Worm (Caenorhabditis elegans) whole organism, L4/young adult: ENCODE data around the gene dph-2.

ENCODE experiments used
- W03F9.2 ChIP-seq: fragments of 150-350 bp; optimal IDR thresholded peaks from 2 replicates; lab custom pipeline; 2014; ENCODE audit warnings: missing biosample characterization, missing genetic modification characterization
- dao-5 ChIP-seq: sonication (generic microtip); optimal IDR thresholded peaks from 2 replicates; lab custom pipeline; 2016; ENCODE audit warnings: missing genotype, missing genetic modification characterization, moderate library complexity, missing compliant biosample characterization
- him-1 ChIP-seq: sonication (generic microtip); optimal IDR thresholded peaks from 2 replicates; lab custom pipeline; 2016; ENCODE audit warnings: missing genotype, missing genetic modification reagents, missing genetic modification characterization, missing compliant biosample characterization

Gene dph-2

DNA sequence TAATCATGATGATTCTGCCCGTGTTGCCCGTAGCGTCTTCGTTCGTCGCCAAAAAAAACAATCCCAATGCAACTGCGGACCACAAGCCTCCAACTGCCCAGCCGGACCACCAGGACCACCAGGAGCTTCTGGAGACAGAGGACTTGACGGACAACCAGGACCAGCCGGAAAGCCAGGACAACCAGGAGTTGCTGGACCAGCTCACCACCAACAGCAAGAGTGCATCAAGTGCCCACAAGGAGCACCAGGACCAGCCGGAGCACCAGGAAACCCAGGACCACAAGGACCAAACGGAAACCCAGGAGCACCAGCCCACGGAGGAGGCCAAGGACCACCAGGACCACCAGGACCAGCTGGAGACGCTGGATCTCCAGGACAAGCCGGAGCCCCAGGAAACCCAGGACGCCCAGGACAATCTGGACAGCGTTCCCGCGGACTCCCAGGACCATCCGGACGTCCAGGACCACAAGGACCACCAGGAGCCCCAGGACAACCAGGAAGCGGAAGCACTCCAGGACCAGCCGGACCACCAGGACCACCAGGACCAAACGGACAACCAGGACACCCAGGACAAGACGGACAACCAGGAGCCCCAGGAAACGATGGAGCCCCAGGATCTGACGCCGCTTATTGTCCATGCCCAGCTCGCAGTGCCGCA is 6.5 kb downstream of the dph-2 start:
- TF ChIP-seq W03F9.2 (tag; lab: Kevin White, UChicago) (no peak), dao-5 (peak; percentile 6), him-1 (tag; lab: Kevin White, UChicago) (no peak)

DNA sequence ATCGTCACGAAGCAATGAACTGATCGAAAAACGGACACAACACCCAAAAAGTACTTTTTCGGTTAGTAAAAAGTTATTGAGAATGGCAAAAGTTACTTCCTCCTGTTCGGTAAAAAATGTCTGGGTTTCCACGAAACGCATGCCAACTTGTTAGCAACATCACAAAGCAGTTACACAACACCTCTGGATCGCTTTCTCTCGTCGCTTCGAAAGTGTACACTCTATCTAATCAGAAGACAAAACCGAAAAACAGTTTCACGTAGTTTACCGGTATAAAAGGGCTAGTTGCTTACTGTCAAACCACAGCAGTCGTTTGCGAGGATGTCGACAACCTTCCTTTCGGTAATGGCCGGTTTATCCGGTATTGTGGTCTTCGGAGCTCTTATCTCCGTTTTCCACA is 7.2 kb downstream of the dph-2 start, which contains the start of gene col-80:
col-80 (plus strand) TSS at position 301 of the 400 bp plus-strand sequence.
- no peak for TF ChIP-seq W03F9.2 (tag; lab: Kevin White, UChicago)
- no peak for TF ChIP-seq him-1 (tag; lab: Kevin White, UChicago)
- no peak for TF ChIP-seq dao-5

ce11 chrII:10706038-10706437 is 8.1 kb downstream of the dph-2 start:
- TF ChIP-seq dao-5 = no peak
- no peak for TF ChIP-seq him-1 (tag; lab: Kevin White, UChicago)
- no peak for TF ChIP-seq W03F9.2 (tag; lab: Kevin White, UChicago)

- TF ChIP-seq W03F9.2 (tag; lab: Kevin White, UChicago) (no peak), him-1 (tag; lab: Kevin White, UChicago) (no peak), dao-5 (no peak)
Observed at ce11 chrII:10705347-10705996, 8.6 kb downstream of the dph-2 start.

DNA sequence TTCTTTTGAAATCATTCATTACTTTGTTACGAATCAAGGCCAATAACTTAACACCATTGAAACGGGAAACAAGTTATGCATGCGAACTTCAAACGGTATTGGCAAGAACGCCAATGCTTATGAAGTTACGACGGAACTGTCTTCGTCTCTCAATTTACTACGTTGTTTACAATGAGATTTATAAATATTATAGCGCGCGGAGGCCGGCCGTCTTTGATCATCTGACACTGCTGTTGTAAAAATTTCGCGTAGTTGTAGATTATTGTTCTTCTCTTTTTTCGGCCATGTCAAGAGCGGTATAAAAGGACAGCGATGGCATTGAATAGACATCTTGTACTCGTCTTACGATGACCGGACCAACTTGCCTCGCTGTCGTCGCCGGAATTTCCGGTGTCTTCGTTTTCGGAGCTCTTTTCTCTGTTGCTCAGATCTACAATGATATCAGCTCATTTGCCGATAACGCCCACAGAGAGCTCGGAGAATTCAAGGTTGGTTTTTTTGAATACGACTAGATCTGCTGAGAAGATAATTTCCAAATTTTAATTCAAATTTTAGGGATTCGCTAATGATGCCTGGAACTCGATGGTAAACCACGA is 9.4 kb downstream of the dph-2 start, which contains the start of gene col-39:
col-39 (plus strand) TSS at position 342 of the 596 bp plus-strand sequence.
- TF ChIP-seq W03F9.2 (tag; lab: Kevin White, UChicago) = no peak
- TF ChIP-seq dao-5 = no peak
- TF ChIP-seq him-1 (tag; lab: Kevin White, UChicago) = no peak

DNA sequence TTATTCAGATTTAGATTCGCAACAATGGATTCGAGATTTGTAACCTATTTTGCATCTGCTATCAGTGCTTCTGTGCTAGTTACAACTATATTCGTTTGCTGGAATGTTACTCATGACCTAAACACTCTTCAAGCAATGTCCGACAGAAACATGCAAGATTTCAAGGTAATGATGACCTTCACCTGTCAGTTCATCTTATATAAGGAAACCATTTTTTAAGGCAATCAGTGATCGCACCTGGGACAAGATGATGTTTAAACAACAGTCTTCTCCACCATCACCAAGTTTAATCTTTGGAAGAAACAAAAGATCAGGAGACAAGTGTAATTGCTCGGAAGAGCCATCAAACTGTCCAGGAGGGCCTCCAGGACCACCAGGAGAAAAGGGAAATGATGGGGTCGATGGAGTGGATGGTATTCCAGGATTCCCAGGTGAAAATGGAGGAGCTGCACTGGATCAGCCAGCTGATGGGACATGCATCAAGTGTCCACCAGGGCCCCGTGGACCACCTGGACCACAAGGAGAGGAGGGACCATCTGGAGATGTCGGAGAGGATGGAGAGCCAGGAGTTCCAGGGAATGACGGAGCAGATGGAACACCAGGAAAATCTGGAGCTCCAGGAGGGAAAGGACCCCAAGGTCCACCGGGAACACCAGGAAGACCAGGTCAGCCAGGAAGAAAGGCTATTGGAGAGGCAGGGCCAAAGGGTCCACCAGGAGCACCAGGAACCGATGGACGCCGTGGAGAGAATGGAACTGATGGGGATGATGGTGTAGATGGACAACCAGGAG is 10.3 kb downstream of the dph-2 start, which contains the start of gene col-79:
col-79 (plus strand) TSS at position 20 of the 791 bp plus-strand sequence.
- TF ChIP-seq W03F9.2 (tag; lab: Kevin White, UChicago) = no peak
- no peak for TF ChIP-seq him-1 (tag; lab: Kevin White, UChicago)
- TF ChIP-seq dao-5 = no peak

ce11 chrII:10696060-10696459 is 18.0 kb downstream of the dph-2 start:
- TF ChIP-seq him-1 (tag; lab: Kevin White, UChicago) = no peak
- no peak for TF ChIP-seq dao-5
- TF ChIP-seq W03F9.2 (tag; lab: Kevin White, UChicago) = no peak

- TF ChIP-seq W03F9.2 (tag; lab: Kevin White, UChicago) = no peak
- TF ChIP-seq him-1 (tag; lab: Kevin White, UChicago) = no peak
Observed at ce11 chrII:10694713-10695112, 19.4 kb downstream of the dph-2 start, which contains the start of gene lgc-57. Gene lgc-57 (plus strand): TSS chrII:10695013.

DNA sequence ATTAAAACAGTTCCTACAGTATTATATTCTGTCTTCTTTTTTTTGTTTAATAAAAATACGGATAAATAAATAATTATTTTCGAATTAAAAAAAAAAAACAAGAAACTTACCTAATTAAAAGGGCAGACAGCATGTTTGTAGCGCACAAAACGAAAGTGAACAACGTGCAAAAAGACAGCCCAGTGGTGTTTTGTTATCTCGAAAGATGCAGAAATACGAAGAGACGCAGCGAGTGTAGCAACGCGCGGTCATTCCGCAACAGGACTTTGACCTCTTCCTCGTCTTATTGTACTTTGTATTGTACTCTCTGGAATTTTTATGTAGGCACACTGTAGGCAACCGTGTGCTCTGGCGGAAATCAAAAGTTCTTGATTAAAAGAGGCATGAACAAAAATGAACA is 20.4 kb downstream of the dph-2 start, which contains the start of gene gbh-1:
gbh-1 (minus strand) TSS at position 149 of the 400 bp plus-strand sequence.
- TF ChIP-seq dao-5 (no peak), W03F9.2 (tag; lab: Kevin White, UChicago) (no peak), him-1 (tag; lab: Kevin White, UChicago) (no peak)

- TF ChIP-seq W03F9.2 (tag; lab: Kevin White, UChicago) = no peak
- TF ChIP-seq dao-5 = no peak
- TF ChIP-seq him-1 (tag; lab: Kevin White, UChicago) = no peak
Observed at ce11 chrII:10684954-10685353, 29.1 kb downstream of the dph-2 start.

- TF ChIP-seq him-1 (tag; lab: Kevin White, UChicago) (no peak), dao-5 (no peak), W03F9.2 (tag; lab: Kevin White, UChicago) (no peak)
Observed at ce11 chrII:10680614-10681013, 33.5 kb downstream of the dph-2 start.

DNA sequence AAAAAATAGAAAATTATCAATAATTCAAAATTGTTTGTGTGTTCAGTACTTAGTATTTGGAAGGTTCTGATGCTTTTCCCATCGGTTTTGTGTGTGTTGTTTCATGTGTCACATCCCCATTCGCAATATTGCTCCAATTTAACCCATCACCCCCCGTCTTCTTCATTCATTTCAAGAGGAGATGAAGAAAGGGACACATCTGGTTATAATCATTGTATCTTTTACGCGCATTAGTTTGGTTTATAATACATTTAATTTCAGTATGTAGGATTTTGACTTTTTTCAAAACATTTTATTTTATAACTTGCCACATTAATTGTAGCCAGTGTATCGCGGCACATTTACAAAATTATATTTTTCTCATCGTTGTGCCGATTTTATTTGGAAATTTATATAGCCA is 34.0 kb downstream of the dph-2 start:
- TF ChIP-seq dao-5 (no peak), him-1 (tag; lab: Kevin White, UChicago) (no peak), W03F9.2 (tag; lab: Kevin White, UChicago) (no peak)

DNA sequence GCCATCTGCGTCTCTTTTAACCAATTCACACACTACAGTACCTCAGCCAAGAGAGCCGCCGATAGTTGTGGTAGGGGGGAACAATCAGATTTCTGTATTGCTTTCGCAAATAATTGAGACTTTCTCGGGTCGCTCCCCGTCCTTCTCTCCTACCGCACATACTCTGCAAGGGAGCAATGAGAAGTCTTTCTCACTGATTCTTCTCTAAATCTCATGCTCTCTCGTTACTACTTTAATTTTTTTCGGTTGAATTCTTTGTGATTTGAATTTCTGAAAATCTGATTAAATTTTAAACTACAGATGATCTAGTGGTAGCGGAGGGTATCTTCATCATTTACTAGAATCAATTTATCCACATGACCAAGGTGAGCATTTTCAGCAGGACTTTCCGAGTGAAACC is 38.8 kb downstream of the dph-2 start, which contains the start of gene ptb-1:
ptb-1 (plus strand) TSS at position 301 of the 400 bp plus-strand sequence.
- TF ChIP-seq dao-5 (no peak), him-1 (tag; lab: Kevin White, UChicago) (no peak), W03F9.2 (tag; lab: Kevin White, UChicago) (no peak)
